Worm (Caenorhabditis elegans) whole organism, L2 larva: Measurements from ENCODE around the gene B0393.5.

ENCODE experiments used
- lin-11 ChIP-seq: fragments of 150-350 bp; sonication (generic microtip); optimal IDR thresholded peaks from 2 replicates; lab custom pipeline; 2014; ENCODE audit warnings: missing biosample characterization, missing genetic modification characterization, inconsistent platforms, mixed read lengths
- nhr-25 ChIP-seq: fragments of 150-350 bp; sonication (generic microtip); optimal IDR thresholded peaks from 3 replicates; lab custom pipeline; 2014; ENCODE audit warnings: missing biosample characterization, missing genetic modification characterization

DNA sequence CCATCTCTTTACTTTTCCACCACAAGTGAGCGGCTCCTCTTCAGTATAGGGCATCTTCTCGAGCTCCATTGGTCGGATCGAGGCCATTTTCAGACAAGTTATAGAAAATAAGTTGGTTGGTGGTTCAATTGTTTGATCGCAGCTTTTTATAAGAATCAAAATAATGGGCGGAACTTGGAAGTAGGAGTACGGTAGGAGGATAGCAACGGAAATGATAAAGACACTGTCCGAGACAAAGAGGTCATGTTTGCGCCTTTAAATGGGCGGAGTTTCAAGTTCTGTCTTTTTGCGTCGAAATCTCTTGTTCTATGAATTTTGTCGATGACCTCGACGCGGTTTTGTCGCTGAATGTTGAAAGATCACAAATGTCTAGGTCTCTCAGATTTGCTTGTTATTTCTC, 56.6 kb downstream of the B0393.5 start, which contains the start of gene F26A1.8:
- no peak for TF ChIP-seq nhr-25 (tag; lab: Kevin White, UChicago)
- no peak for TF ChIP-seq lin-11 (tag; lab: Kevin White, UChicago)
